Worm (Caenorhabditis elegans): ENCODE data around the gene Y49F6C.8.

- TF ChIP-seq nhr-28 (tag; optimal IDR thresholded peaks at IDR 0.05): no peak
- no peak for TF ChIP-seq egl-27 (tag; optimal IDR thresholded peaks at IDR 0.05)
- TF ChIP-seq ztf-4 (tag; optimal IDR thresholded peaks at IDR 0.05): no peak
- no peak for TF ChIP-seq ceh-9 (tag; optimal IDR thresholded peaks at IDR 0.05)
- TF ChIP-seq nhr-237 (tag; optimal IDR thresholded peaks at IDR 0.05): no peak
- no peak for TF ChIP-seq fos-1 (tag; optimal IDR thresholded peaks at IDR 0.05)
- no peak for TF ChIP-seq zag-1 (tag; optimal IDR thresholded peaks at IDR 0.05)
- TF ChIP-seq unc-62 (GFP tag; optimal IDR thresholded peaks at IDR 0.05): no peak
- TF ChIP-seq mdl-1 (tag; optimal IDR thresholded peaks at IDR 0.05): no peak
Observed at ce11 chrII:3374779-3375178, 4.9 kb upstream of the Y49F6C.8 start, which contains the start of gene bath-10.
